Fruit fly (Drosophila melanogaster) S2 (cell line): ENCODE data around the gene CG6980.

Source experiments
- CG8478 ChIP-seq: fragments of >200 bp; optimal IDR thresholded peaks from 2 replicates; lab custom pipeline; 2018
- CTCF ChIP-seq, 2 experiments: fragments of >200 bp; optimal IDR thresholded peaks; 2 replicates each; lab custom pipeline; 2018

CG6980 gene

DNA sequence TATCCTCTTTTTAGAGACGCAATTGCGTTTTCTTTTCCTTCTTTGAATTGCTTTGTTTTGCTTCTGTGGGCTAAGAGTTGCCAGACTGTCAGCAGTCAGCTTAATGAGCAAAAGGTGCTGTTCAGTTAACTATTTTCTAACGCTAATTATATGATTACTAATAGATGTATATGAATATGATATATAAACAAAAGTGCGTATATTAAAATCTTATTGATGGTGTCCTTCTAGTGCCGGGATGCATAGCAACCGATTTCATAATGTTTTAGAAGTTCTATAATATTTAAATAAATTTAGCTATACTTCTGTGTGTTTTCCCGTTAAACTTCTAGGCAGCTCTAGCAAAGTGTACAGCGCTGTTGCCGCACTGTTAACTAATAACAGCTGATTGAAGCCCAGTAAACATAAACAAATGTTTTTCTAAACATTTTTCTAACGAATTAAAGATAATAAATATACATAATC is 22.5 kb downstream of the CG6980 start, which contains the start of the genes Kaz and CG43273:
TSS of gene Kaz (minus strand) at position 73 of the 465 bp plus-strand sequence.
TSS of gene CG43273 (plus strand) at position 415 of the 465 bp plus-strand sequence.
- TF ChIP-seq CG8478 (lab: Kevin White, UChicago) (no peak), CTCF (optimal IDR thresholded peaks at IDR 0.05; lab: Kevin White, UChicago) (peak in 1 of 2 experiments; percentile 10)

DNA sequence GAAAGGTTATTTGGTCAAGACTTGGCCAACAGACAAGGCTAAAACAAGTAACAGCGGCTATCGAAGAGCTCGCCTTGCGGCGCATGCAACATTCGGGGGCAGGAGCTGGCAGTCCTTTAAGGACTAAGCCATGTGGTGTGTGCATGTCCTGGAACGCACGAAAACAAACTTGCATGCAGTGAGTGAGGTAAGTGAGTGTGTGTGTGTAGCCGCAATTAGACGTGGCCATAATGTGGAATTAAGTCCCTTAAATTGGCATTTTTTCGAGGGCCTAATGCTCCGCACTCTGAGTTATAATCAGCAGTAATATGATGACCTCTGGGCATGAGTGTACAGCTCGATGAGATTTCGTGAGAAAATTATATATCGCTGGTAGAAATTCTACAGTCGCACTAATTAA is 26.2 kb downstream of the CG6980 start, which contains the start of gene sosie:
TSS of gene sosie (plus strand) at position 301 of the 400 bp plus-strand sequence.
- TF ChIP-seq CTCF (optimal IDR thresholded peaks at IDR 0.05; lab: Kevin White, UChicago) (no peak), CG8478 (lab: Kevin White, UChicago) (no peak)

DNA sequence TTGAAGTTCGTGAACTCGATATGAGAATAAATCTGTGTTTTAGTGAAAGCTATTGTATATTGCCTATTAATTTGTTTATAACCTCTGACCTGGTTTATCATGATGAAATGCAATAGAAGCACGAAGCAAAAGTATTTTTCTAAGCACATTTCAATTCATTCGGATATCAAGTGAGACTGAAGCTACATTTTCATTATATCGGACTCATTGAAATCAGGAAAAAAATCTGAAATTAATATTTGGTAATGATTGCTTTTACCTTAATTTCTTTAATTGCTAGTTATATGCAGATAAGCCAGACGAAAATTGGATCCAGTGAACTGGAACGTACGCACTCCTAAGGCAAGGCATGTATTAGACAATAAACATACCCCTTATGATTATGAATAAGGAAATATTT is 33.6 kb downstream of the CG6980 start, which contains the start of gene CG33658:
TSS of gene CG33658 (minus strand) at position 101 of the 400 bp plus-strand sequence.
- TF ChIP-seq CTCF (optimal IDR thresholded peaks at IDR 0.05; lab: Kevin White, UChicago) (no peak), CG8478 (lab: Kevin White, UChicago) (no peak)

DNA sequence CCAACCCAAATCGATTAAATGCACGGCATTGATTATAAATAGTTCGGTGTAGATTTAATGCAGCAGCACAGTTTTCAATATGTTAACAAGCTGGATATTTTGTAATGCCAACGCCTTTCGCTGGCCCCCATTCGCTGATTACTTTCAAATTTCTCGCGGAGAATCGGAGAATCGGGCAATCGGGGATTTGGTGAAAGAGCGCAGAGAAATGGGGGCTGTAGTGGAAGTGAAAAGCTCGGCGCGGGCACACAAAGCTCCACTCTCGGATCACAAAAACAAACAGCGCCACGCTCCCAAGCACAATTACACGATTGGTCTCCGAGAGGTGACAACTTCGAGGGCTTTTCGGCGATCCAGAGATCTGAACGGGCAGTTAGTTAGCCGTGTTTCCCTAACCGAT is 34.2 kb downstream of the CG6980 start, which contains the start of gene Esp:
TSS of gene Esp (plus strand) at position 301 of the 400 bp plus-strand sequence.
- no peak for TF ChIP-seq CTCF (optimal IDR thresholded peaks at IDR 0.05; lab: Kevin White, UChicago)

DNA sequence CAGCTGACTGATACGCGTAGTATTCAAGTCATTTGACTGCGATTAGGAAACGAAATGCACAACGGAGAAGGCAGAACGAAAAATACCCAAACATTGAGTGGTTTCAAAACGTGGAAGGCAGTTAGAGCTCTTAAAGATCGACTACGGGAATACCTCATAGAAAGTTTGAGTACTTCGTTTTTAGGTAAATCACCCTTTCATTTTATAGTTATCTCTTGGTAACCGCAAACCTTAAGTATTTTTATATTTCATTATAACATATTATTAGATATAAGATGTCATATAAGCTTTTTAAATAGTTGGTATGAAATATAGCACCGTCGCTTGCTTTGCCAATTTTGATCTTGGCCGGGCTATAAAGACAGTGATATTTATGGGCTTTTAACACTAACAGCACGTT is 37.7 kb downstream of the CG6980 start:
- TF ChIP-seq CG8478 (lab: Kevin White, UChicago), result no peak
- no peak for TF ChIP-seq CTCF (optimal IDR thresholded peaks at IDR 0.05; lab: Kevin White, UChicago)

DNA sequence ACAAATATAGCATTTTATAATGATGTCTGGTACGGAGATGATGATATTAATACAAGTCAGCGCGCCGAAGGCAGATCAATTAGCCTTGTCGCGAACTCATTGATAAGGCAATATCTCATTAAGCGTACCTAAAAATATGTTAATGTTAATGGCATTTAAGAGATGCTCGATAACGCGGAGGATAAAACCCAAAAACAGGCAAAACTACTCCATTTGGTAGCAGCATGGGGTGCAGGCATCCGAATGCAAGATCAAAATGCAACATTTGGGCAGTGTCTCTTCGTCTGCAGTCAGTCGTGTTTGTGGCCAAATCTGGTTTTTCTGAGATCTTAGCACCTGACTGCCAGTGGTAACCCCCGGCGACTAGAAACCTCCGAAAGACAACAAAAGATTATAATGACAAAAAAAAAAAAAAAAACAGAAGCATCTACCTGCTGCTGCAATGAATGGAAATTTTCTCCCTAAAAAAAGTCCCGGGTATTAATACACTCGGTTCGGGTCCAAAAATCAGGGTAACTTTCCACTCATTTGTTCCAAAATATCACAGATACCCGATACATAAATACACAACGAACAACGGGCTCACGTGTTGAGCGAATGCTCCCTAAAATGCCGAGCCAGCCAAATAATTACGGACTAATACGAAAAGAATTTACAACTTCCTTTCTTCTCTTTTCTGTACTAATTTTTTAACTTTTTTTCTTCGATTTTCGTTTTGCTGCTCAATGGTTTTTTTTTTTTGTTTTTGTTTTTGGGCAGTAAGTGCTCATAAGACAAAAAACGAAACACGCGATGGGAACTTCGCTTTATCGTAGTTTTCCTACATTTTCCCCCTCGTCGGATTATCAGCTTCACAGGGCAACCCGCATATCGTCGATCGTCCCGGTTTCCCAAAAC is 38.8 kb downstream of the CG6980 start:
- TF ChIP-seq CTCF (optimal IDR thresholded peaks at IDR 0.05; lab: Kevin White, UChicago), result no peak
- no peak for TF ChIP-seq CG8478 (lab: Kevin White, UChicago)

DNA sequence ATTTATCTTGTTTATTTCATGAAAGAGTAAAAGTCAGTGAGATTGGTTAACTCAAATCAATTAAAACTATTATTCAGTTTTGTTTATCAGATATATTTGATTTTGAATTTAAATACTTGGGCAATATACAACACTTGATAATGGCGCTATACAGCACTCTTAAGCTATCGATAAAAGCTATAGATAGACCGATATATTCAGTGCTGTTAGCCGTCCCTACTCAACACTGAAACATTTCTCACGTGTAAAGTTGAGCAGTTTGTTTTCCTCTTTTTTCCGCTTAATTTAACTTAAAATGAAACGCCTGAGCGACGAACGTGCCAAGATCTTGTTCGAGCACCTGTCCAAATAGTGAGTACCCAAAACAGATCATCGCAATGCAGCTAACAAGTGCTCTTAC is 43.0 kb downstream of the CG6980 start, which contains the start of gene CG7006:
TSS of gene CG7006 (plus strand) at position 208 of the 400 bp plus-strand sequence.
- TF ChIP-seq CTCF (optimal IDR thresholded peaks at IDR 0.05; lab: Kevin White, UChicago), result no peak
- TF ChIP-seq CG8478 (lab: Kevin White, UChicago), result no peak

DNA sequence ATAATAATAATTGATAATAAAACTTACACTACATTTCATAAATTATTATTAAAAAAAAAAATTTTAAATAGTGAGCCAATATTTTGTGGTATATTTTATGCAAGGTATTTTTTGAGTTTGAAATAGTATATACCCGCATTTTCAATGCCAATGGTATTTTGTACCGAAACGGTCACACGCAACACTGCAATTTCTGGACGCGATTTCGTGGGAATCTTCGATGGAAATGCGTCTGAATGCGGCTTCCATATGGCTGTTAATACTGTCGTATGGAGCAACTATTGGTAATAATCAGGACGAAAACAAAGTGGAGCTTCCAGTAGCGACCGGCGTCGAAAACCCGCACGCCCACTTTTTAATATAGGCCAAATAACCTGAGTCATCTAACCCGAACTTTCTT is 44.0 kb downstream of the CG6980 start, which contains the start of gene Nct:
TSS of gene Nct (plus strand) at position 173 of the 400 bp plus-strand sequence.
- TF ChIP-seq CG8478 (lab: Kevin White, UChicago) (no peak), CTCF (optimal IDR thresholded peaks at IDR 0.05; lab: Kevin White, UChicago) (no peak)

DNA sequence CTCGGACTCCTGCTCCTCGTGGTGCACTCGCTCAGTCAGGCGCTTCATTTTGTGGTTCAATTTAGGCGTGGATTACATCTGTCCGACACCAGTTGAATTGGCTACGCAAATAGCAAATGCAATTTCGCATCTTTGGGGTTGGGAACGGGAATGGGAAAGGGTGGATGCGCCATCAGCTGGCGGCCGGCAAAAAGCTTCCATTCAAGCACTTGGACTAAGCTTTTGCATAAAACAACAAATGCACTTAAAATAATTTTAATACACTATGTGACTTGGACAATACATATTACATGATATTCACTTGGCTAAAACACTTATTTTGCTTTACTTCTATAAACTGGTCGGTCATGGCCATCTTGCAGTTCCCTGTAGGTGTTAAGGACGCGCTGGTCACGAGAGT is 48.7 kb downstream of the CG6980 start, which contains the start of gene HDAC11:
TSS of gene HDAC11 (minus strand) at position 101 of the 400 bp plus-strand sequence.
- TF ChIP-seq CG8478 (lab: Kevin White, UChicago), result no peak
- TF ChIP-seq CTCF (optimal IDR thresholded peaks at IDR 0.05; lab: Kevin White, UChicago), result no peak

DNA sequence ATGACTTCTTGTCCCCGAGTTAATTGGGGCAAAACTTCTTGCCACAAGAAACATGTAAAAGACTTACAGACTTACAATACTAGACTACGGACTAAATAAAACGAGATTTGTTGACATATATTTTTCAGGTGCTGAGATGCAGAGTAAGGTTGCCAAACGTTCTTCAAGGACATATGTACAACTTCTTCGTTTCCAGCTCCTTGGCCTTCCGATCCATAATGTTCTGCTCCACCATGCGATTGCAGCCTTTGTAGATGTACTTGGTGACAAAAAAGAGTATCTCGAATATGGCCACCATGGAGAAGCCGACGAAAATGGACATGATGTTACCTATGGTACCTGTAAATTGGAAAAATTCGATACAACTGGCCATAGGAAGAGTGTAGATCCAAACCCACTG is 50.0 kb downstream of the CG6980 start, which contains the start of gene CAH4:
TSS of gene CAH4 (minus strand) at position 101 of the 400 bp plus-strand sequence.
- TF ChIP-seq CG8478 (lab: Kevin White, UChicago) (no peak), CTCF (optimal IDR thresholded peaks at IDR 0.05; lab: Kevin White, UChicago) (no peak)
